Worm (Caenorhabditis elegans): ENCODE measurements around the gene C34D10.1.
A peak's percentile ranks its signal among the peaks of the same experiment; 100 is the strongest.

Gene C34D10.1

DNA sequence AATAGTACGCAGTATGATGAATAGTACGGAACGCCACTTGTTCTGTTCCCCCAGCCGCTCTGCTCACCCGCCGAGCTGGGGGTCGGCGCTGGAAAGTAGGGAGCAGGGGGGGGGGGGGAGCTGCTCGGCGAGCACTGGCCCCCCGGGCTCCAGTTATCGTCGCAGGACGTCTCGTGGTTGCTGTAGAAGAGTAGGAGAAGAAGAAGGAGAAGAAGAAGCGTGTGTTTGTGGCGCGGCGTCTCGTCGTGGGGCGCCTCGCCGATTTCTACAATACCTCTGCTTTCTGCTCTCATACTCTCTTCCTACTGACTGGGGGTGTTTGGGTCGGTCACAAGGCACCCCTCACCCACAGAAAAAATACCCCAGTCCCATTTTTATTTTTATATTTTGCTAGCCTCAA is 12.0 kb upstream of the C34D10.1 start (continued):
- peak; percentile 29 for TF ChIP-seq F52B5.7 (tag; optimal IDR thresholded peaks at IDR 0.05)
- TF ChIP-seq lin-35 (GFP tag; optimal IDR thresholded peaks at IDR 0.05): peak in 1 of 3 experiments; percentile 36
- no peak for TF ChIP-seq pha-4 (tag; optimal IDR thresholded peaks at IDR 0.05)
- no peak for TF ChIP-seq mes-4 (tag; optimal IDR thresholded peaks at IDR 0.05)
- TF ChIP-seq Y53G8AR.9 (GFP tag; conservative IDR thresholded peaks at IDR 0.05): no peak; the same call in 1 of the 2 replicates
- TF ChIP-seq cebp-1 (GFP tag; IDR thresholded peaks at IDR 0.05): no peak
- TF ChIP-seq cebp-1 (tag; optimal IDR thresholded peaks at IDR 0.05): peak; percentile 59
- TF ChIP-seq attf-5 (GFP tag; optimal IDR thresholded peaks at IDR 0.05): peak; percentile 40
- no peak for TF ChIP-seq gei-17 (GFP tag; optimal IDR thresholded peaks at IDR 0.05)
- no peak for TF ChIP-seq nfya-1 (tag; optimal IDR thresholded peaks at IDR 0.05; ENCODE audit: borderline replicate concordance, insufficient read depth)
- peak; percentile 99 for TF ChIP-seq zfh-2 (GFP tag; conservative IDR thresholded peaks at IDR 0.05)
- TF ChIP-seq sea-2 (GFP tag; IDR thresholded peaks at IDR 0.05): 0 out of 2 replicates have a peak, but pooled peaks have one; percentile 43
- no peak for TF ChIP-seq dpl-1 (GFP tag; optimal IDR thresholded peaks at IDR 0.05)
- no peak for TF ChIP-seq Y79H2A.3 (GFP tag; conservative IDR thresholded peaks at IDR 0.05)
- peak; percentile 31 for TF ChIP-seq ztf-3 (GFP tag; optimal IDR thresholded peaks at IDR 0.05)
- TF ChIP-seq athp-1 (tag; optimal IDR thresholded peaks at IDR 0.05): no peak
- 0 out of 2 replicates have a peak, but pooled peaks have one; percentile 13 for TF ChIP-seq lag-1 (GFP tag; IDR thresholded peaks at IDR 0.05)
- TF ChIP-seq C06A6.2 (GFP tag; conservative IDR thresholded peaks at IDR 0.05): peak; percentile 49; the same call in 1 of the 2 replicates
- TF ChIP-seq repo-1 (tag; optimal IDR thresholded peaks at IDR 0.05): peak; percentile 36

DNA sequence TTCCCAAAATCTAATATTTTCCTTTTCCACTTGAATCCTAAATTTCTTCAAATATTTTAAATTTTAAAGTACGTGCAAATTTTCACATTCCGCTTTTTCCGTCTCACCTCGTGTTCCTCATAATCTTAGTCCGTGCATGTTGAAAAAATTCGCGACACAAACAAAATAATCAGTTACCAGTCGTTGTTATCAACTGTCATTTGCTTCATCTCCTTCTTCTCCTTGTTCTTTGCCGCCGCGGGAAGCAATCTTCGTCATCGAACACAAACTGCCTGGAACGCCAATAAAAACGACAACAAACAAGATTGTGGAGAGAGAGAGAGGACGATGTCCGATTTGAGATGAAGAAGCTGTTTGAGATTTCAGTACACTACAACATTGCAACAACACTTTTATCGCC is 11.5 kb upstream of the C34D10.1 start, which contains the start of gene C34D10.5:
Gene C34D10.5 (plus strand): TSS at position 269 of the 400 bp plus-strand sequence.
- TF ChIP-seq dox-1 (GFP tag; IDR thresholded peaks at IDR 0.05) (no peak), pha-4 (tag; optimal IDR thresholded peaks at IDR 0.05) (peak; percentile 35), nhr-80 (tag; optimal IDR thresholded peaks at IDR 0.05) (peak; percentile 26)

DNA sequence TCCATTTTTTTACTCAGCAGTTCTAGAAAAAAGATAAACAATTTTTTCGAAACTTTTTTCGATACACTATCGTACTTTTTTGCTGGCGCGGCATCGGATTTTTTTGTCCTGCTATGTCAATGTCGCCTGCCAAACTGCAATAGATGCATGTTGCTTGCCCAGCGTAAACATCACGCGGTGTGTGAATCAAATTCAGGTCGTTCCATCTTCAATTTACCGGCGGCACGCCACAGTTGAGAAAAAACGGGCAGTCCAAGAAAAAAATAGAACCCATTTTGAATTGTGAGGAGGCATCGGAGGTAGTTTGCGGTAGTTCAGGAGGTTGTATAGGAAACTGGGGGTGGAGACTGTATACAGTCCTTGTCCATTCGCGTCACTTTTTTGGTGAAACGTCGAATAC is 10.8 kb upstream of the C34D10.1 start:
- peak; percentile 53 for TF ChIP-seq ztf-26 (tag; optimal IDR thresholded peaks at IDR 0.05)
- TF ChIP-seq somi-1 (GFP tag; optimal IDR thresholded peaks at IDR 0.05): peak; percentile 32
- no peak for TF ChIP-seq D2030.7 (GFP tag; IDR thresholded peaks at IDR 0.05)
- no peak for TF ChIP-seq cebp-1 (GFP tag; IDR thresholded peaks at IDR 0.05)
- TF ChIP-seq cebp-1 (tag; optimal IDR thresholded peaks at IDR 0.05): peak; percentile 34
- TF ChIP-seq pbrm-1 (GFP tag; IDR thresholded peaks at IDR 0.05): 0 out of 2 replicates have a peak, but pooled peaks have one; percentile 20
- peak; percentile 18 for TF ChIP-seq tbp1 (GFP tag; optimal IDR thresholded peaks at IDR 0.05)
- no peak for TF ChIP-seq nhr-179 (tag; optimal IDR thresholded peaks at IDR 0.05)
- no peak for TF ChIP-seq K12H6.12 (tag; optimal IDR thresholded peaks at IDR 0.05)
- peak; percentile 24 for TF ChIP-seq ama-1 (optimal IDR thresholded peaks at IDR 0.05)
- TF ChIP-seq ama-1 (GFP tag; optimal IDR thresholded peaks at IDR 0.05): no peak
- TF ChIP-seq ceh-27 (GFP tag; optimal IDR thresholded peaks at IDR 0.05): peak; percentile 26

DNA sequence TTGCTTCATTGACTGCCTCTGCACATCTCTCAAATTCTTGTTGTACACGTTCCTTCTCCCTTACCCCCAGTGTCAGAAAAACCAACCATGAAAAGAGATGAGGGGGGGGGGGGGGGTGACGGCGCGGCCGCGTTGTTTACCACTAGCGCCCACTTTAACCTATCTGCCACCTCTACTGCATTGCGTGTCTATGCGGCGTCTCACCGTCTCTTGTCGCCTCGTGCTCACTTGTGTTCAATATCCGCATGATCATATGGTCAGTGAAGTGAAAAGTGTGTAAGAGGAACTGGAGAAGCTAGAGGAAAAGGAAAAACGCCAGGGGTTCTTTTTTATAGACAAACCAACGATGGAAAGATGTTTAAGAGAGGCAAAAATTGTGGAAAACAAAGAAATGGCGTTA is 9.6 kb upstream of the C34D10.1 start:
- TF ChIP-seq attf-5 (GFP tag; optimal IDR thresholded peaks at IDR 0.05): peak; percentile 48
- TF ChIP-seq lin-35 (GFP tag; optimal IDR thresholded peaks at IDR 0.05): peak in 1 of 3 experiments; percentile 76
- TF ChIP-seq madf-3 (GFP tag; IDR thresholded peaks at IDR 0.05): no peak
- 0 out of 2 replicates have a peak, but pooled peaks have one; percentile 33 for TF ChIP-seq ztf-25 (GFP tag; IDR thresholded peaks at IDR 0.05)
- peak; percentile 69; the same call in 1 of the 2 replicates for TF ChIP-seq lir-1 (GFP tag; conservative IDR thresholded peaks at IDR 0.05)
- TF ChIP-seq sptf-2 (GFP tag; optimal IDR thresholded peaks at IDR 0.05): no peak
- TF ChIP-seq C06A6.2 (GFP tag; conservative IDR thresholded peaks at IDR 0.05): peak; percentile 79; the same call in 1 of the 2 replicates
- TF ChIP-seq tbp1 (GFP tag; optimal IDR thresholded peaks at IDR 0.05): peak; percentile 66
- TF ChIP-seq K12H6.12 (tag; optimal IDR thresholded peaks at IDR 0.05): peak; percentile 94
- no peak for TF ChIP-seq unc-130 (GFP tag; optimal IDR thresholded peaks at IDR 0.05)
- TF ChIP-seq nhr-90 (tag; optimal IDR thresholded peaks at IDR 0.05): peak; percentile 25
- peak; percentile 58 for TF ChIP-seq ZK185.1 (tag; optimal IDR thresholded peaks at IDR 0.05; ENCODE audit: poor library complexity, severe bottlenecking)
- peak; percentile 74 for TF ChIP-seq ztf-22 (GFP tag; optimal IDR thresholded peaks at IDR 0.05)
- TF ChIP-seq repo-1 (tag; optimal IDR thresholded peaks at IDR 0.05): peak; percentile 63
- TF ChIP-seq nfya-2 (GFP tag; IDR thresholded peaks at IDR 0.05): no peak
- TF ChIP-seq ets-4 (GFP tag; optimal IDR thresholded peaks at IDR 0.05): peak; percentile 37
- no peak for TF ChIP-seq efl-1 (GFP tag; optimal IDR thresholded peaks at IDR 0.05)
- TF ChIP-seq ceh-27 (GFP tag; optimal IDR thresholded peaks at IDR 0.05): peak; percentile 98
- TF ChIP-seq ekl-4 (GFP tag; IDR thresholded peaks at IDR 0.05): peak; percentile 56
- TF ChIP-seq tlf-1 (GFP tag; optimal IDR thresholded peaks at IDR 0.05): peak; percentile 45

Measured in whole organism, young adult.